Fruit fly (Drosophila melanogaster) S2 (cell line): ENCODE data around the gene MED10.

Source experiments
- CG8478 ChIP-seq: fragments of >200 bp; optimal IDR thresholded peaks from 2 replicates; lab custom pipeline; 2018
- CTCF ChIP-seq, 2 experiments: fragments of >200 bp; optimal IDR thresholded peaks; 2 replicates each; lab custom pipeline; 2018

Gene MED10

dm6 chr3L:16201028-16201427 lies 30.9 kb upstream of the MED10 start, which contains the start of gene dls:
TSS of gene dls (plus strand) at chr3L:16201328.
- TF ChIP-seq CTCF (optimal IDR thresholded peaks at IDR 0.05; lab: Kevin White, UChicago), result no peak
- no peak for TF ChIP-seq CG8478

- TF ChIP-seq CTCF (optimal IDR thresholded peaks at IDR 0.05; lab: Kevin White, UChicago) (no peak), CG8478 (no peak)
Measured at dm6 chr3L:16202550-16202949, 29.3 kb upstream of the MED10 start.

- TF ChIP-seq CTCF (optimal IDR thresholded peaks at IDR 0.05; lab: Kevin White, UChicago), result no peak
- TF ChIP-seq CG8478, result no peak
Measured at dm6 chr3L:16203236-16203635, 28.6 kb upstream of the MED10 start.

- TF ChIP-seq CTCF (optimal IDR thresholded peaks at IDR 0.05; lab: Kevin White, UChicago) (no peak), CG8478 (no peak)
Measured at dm6 chr3L:16204128-16204527, 27.8 kb upstream of the MED10 start.

- TF ChIP-seq CTCF (optimal IDR thresholded peaks at IDR 0.05; lab: Kevin White, UChicago) (no peak), CG8478 (no peak)
Measured at dm6 chr3L:16208053-16208838, 23.6 kb upstream of the MED10 start.

- no peak for TF ChIP-seq CG8478
- TF ChIP-seq CTCF (optimal IDR thresholded peaks at IDR 0.05; lab: Kevin White, UChicago), result no peak
Measured at dm6 chr3L:16208839-16209612, 22.9 kb upstream of the MED10 start.

- TF ChIP-seq CG8478 (no peak), CTCF (optimal IDR thresholded peaks at IDR 0.05; lab: Kevin White, UChicago) (no peak)
Measured at dm6 chr3L:16209641-16210040, 22.2 kb upstream of the MED10 start.

- TF ChIP-seq CTCF (optimal IDR thresholded peaks at IDR 0.05; lab: Kevin White, UChicago), result no peak
- TF ChIP-seq CG8478, result no peak
Measured at dm6 chr3L:16211156-16211935, 20.5 kb upstream of the MED10 start.

- no peak for TF ChIP-seq CTCF (optimal IDR thresholded peaks at IDR 0.05; lab: Kevin White, UChicago)
- no peak for TF ChIP-seq CG8478
Measured at dm6 chr3L:16211936-16212287, 20.0 kb upstream of the MED10 start.

dm6 chr3L:16213201-16213600 lies 18.7 kb upstream of the MED10 start:
- TF ChIP-seq CTCF (optimal IDR thresholded peaks at IDR 0.05; lab: Kevin White, UChicago) (no peak), CG8478 (no peak)

dm6 chr3L:16214533-16215207 lies 17.2 kb upstream of the MED10 start:
- TF ChIP-seq CTCF (optimal IDR thresholded peaks at IDR 0.05; lab: Kevin White, UChicago) (no peak), CG8478 (no peak)

- TF ChIP-seq CG8478 (no peak), CTCF (optimal IDR thresholded peaks at IDR 0.05; lab: Kevin White, UChicago) (no peak)
Measured at dm6 chr3L:16215411-16215810, 16.5 kb upstream of the MED10 start.

dm6 chr3L:16215816-16216215 lies 16.1 kb upstream of the MED10 start:
- no peak for TF ChIP-seq CTCF (optimal IDR thresholded peaks at IDR 0.05; lab: Kevin White, UChicago)
- TF ChIP-seq CG8478, result no peak

- TF ChIP-seq CG8478 (no peak), CTCF (optimal IDR thresholded peaks at IDR 0.05; lab: Kevin White, UChicago) (no peak)
Measured at dm6 chr3L:16217203-16217602, 14.7 kb upstream of the MED10 start, which contains the start of gene CG13073. TSS of gene CG13073 (minus strand) at chr3L:16217303.

dm6 chr3L:16217935-16218334 lies 13.9 kb upstream of the MED10 start:
- TF ChIP-seq CTCF (optimal IDR thresholded peaks at IDR 0.05; lab: Kevin White, UChicago), result no peak
- no peak for TF ChIP-seq CG8478
